Worm (Caenorhabditis elegans) whole organism, L1 larva: ENCODE results near the gene C06B8.3.

Source experiments
- C04F5.9 ChIP-seq: sonication (generic microtip); optimal IDR thresholded peaks from 2 replicates; lab custom pipeline; 2016; ENCODE audit warnings: missing genetic modification characterization, missing compliant biosample characterization
- C34B4.2 ChIP-seq: sonication (generic microtip); optimal IDR thresholded peaks from 2 replicates; lab custom pipeline; 2017; ENCODE audit warnings: mild to moderate bottlenecking, missing genetic modification characterization, missing compliant biosample characterization
- F16B12.6 ChIP-seq: fragments of 150-350 bp; optimal IDR thresholded peaks from 2 replicates; lab custom pipeline; 2014; ENCODE audit warnings: missing biosample characterization, missing genetic modification characterization
- aha-1 ChIP-seq: fragments of 150-350 bp; optimal IDR thresholded peaks from 2 replicates; lab custom pipeline; 2014; ENCODE audit warnings: missing biosample characterization, missing genetic modification characterization
- ama-1 ChIP-seq: fragments of 150-350 bp; optimal IDR thresholded peaks from 2 replicates; lab custom pipeline; 2014
- ceh-82 ChIP-seq, 3 experiments: fragments of 150-350 bp in 1 of 3; sonication (generic microtip) in 2 of 3; optimal IDR thresholded peaks; 2 replicates each; lab custom pipeline; 2014 to 2017; ENCODE audit warnings: missing biosample characterization in 3 of 3, missing genetic modification characterization in 3 of 3
- ceh-90 ChIP-seq: sonication (generic microtip); optimal IDR thresholded peaks from 2 replicates; lab custom pipeline; 2016; ENCODE audit warnings: missing genetic modification characterization, missing compliant biosample characterization
- ces-1 ChIP-seq: fragments of 150-350 bp; optimal IDR thresholded peaks from 2 replicates; lab custom pipeline; 2014; ENCODE audit warnings: missing biosample characterization, missing genetic modification reagents, missing genetic modification characterization
- efl-3 ChIP-seq: fragments of 200-800 bp; sonication (Bioruptor generic); optimal IDR thresholded peaks from 2 replicates; lab custom pipeline; 2018; ENCODE audit warnings: mild to moderate bottlenecking, missing genetic modification characterization, missing compliant biosample characterization
- egl-13 ChIP-seq: sonication (generic microtip); optimal IDR thresholded peaks from 2 replicates; lab custom pipeline; 2016; ENCODE audit warnings: missing genotype, missing genetic modification reagents, missing genetic modification characterization, missing compliant biosample characterization
- ets-5 ChIP-seq: fragments of 200-800 bp; sonication (Bioruptor generic); IDR thresholded peaks from 2 replicates; pipeline ENCODE4 v1.3.6; 2022; ENCODE audit warnings: missing genetic modification characterization, missing compliant biosample characterization
- hlh-17 ChIP-seq: fragments of 200-800 bp; sonication (Bioruptor generic); optimal IDR thresholded peaks from 2 replicates; lab custom pipeline; 2018; ENCODE audit warnings: missing genetic modification characterization, mild to moderate bottlenecking, missing compliant biosample characterization, moderate library complexity, borderline replicate concordance
- hlh-4 ChIP-seq: sonication (generic microtip); optimal IDR thresholded peaks from 2 replicates; lab custom pipeline; 2016; ENCODE audit warnings: mild to moderate bottlenecking, missing genetic modification characterization, missing compliant biosample characterization
- lin-14 ChIP-seq: fragments of 200-800 bp; sonication (Bioruptor generic); optimal IDR thresholded peaks from 2 replicates; lab custom pipeline; 2018; ENCODE audit warnings: mild to moderate bottlenecking, missing genetic modification characterization, moderate library complexity, missing compliant biosample characterization
- lin-15B ChIP-seq: fragments of 150-350 bp; sonication (generic microtip); optimal IDR thresholded peaks from 3 replicates; lab custom pipeline; 2014; ENCODE audit warnings: missing biosample characterization, missing genetic modification characterization
- lin-39 ChIP-seq: fragments of 150-350 bp; optimal IDR thresholded peaks from 2 replicates; lab custom pipeline; 2014; ENCODE audit warnings: missing biosample characterization, missing genetic modification reagents, missing genetic modification characterization
- lsy-2 ChIP-seq, 2 experiments: fragments of 150-350 bp; optimal IDR thresholded peaks; 2 replicates each; lab custom pipeline; 2014; ENCODE audit warnings: missing biosample characterization in 2 of 2, missing genetic modification characterization in 2 of 2
- mdl-1 ChIP-seq, 2 experiments: fragments of 150-350 bp; optimal IDR thresholded peaks; 2 replicates each; lab custom pipeline; 2014 to 2017; ENCODE audit warnings: missing biosample characterization in 2 of 2, missing genetic modification characterization in 2 of 2, inconsistent platforms in 1 of 2
- mep-1 ChIP-seq: fragments of 150-350 bp; optimal IDR thresholded peaks from 2 replicates; lab custom pipeline; 2014; ENCODE audit warnings: missing biosample characterization, missing genetic modification characterization
- nhr-11 ChIP-seq: fragments of 150-350 bp; optimal IDR thresholded peaks from 2 replicates; lab custom pipeline; 2014; ENCODE audit warnings: missing biosample characterization, missing genetic modification characterization
- nhr-12 ChIP-seq: sonication (generic microtip); optimal IDR thresholded peaks from 2 replicates; lab custom pipeline; 2017; ENCODE audit warnings: missing biosample characterization, missing genetic modification characterization
- nhr-19 ChIP-seq: fragments of 200-800 bp; sonication (Bioruptor generic); conservative IDR thresholded peaks from 2 replicates; pipeline ENCODE4 v1.3.6; 2022; ENCODE audit warnings: missing genetic modification characterization, missing compliant biosample characterization
- nhr-20 ChIP-seq: sonication (generic microtip); optimal IDR thresholded peaks from 2 replicates; lab custom pipeline; 2016; ENCODE audit warnings: mild to moderate bottlenecking, missing genetic modification characterization, missing compliant biosample characterization
- nhr-28 ChIP-seq: fragments of 150-350 bp; optimal IDR thresholded peaks from 2 replicates; lab custom pipeline; 2014; ENCODE audit warnings: missing biosample characterization, missing genetic modification characterization
- nhr-84 ChIP-seq: sonication (generic microtip); optimal IDR thresholded peaks from 2 replicates; lab custom pipeline; 2017; ENCODE audit warnings: missing biosample characterization, missing genetic modification characterization
- nhr-85 ChIP-seq: sonication (generic microtip); peaks from one replicate; lab custom pipeline; 2016; ENCODE audit warnings: missing genetic modification characterization, inconsistent platforms, missing compliant biosample characterization
- nhr-90 ChIP-seq: sonication (generic microtip); optimal IDR thresholded peaks from 2 replicates; lab custom pipeline; 2016; ENCODE audit warnings: mild to moderate bottlenecking, missing genetic modification characterization, missing compliant biosample characterization; ENCODE audit not compliant: poor library complexity
- pax-3 ChIP-seq: fragments of 200-800 bp; sonication (Bioruptor generic); optimal IDR thresholded peaks from 2 replicates; lab custom pipeline; 2018; ENCODE audit warnings: mild to moderate bottlenecking, missing genetic modification characterization, moderate library complexity, missing compliant biosample characterization
- rnt-1 ChIP-seq: sonication (generic microtip); optimal IDR thresholded peaks from 2 replicates; lab custom pipeline; 2016; ENCODE audit warnings: mild to moderate bottlenecking, missing genetic modification characterization, moderate library complexity, missing compliant biosample characterization
- snpc-4 ChIP-seq: fragments of 150-350 bp; optimal IDR thresholded peaks from 2 replicates; lab custom pipeline; 2014; ENCODE audit warnings: missing biosample characterization, missing genetic modification characterization
- snu-23 ChIP-seq: sonication (generic microtip); optimal IDR thresholded peaks from 2 replicates; lab custom pipeline; 2016; ENCODE audit warnings: missing genetic modification characterization, missing compliant biosample characterization
- unc-130 ChIP-seq: fragments of 150-350 bp; optimal IDR thresholded peaks from 2 replicates; lab custom pipeline; 2017; ENCODE audit warnings: missing biosample characterization, missing genetic modification characterization, inconsistent platforms
- unc-30 ChIP-seq: sonication (generic microtip); optimal IDR thresholded peaks from 2 replicates; lab custom pipeline; 2017; ENCODE audit warnings: missing biosample characterization, missing genetic modification characterization
- unc-86 ChIP-seq: sonication (generic microtip); optimal IDR thresholded peaks from 2 replicates; lab custom pipeline; 2016; ENCODE audit warnings: missing genetic modification characterization, missing compliant biosample characterization
- vab-15 ChIP-seq: sonication (generic microtip); optimal IDR thresholded peaks from 2 replicates; lab custom pipeline; 2017; ENCODE audit warnings: missing genotype, mild to moderate bottlenecking, missing genetic modification characterization, missing compliant biosample characterization
- xbp-1 ChIP-seq: sonication (generic microtip); optimal IDR thresholded peaks from 2 replicates; lab custom pipeline; 2016; ENCODE audit warnings: missing genetic modification characterization, missing compliant biosample characterization
- zag-1 ChIP-seq: fragments of 150-350 bp; optimal IDR thresholded peaks from 2 replicates; lab custom pipeline; 2014; ENCODE audit warnings: missing biosample characterization, missing genetic modification characterization

C06B8.3 gene

ce11 chrV:15465032-15465727 lies 19.3 kb downstream of the C06B8.3 start, which contains the start of gene pqn-71 (continued):
- TF ChIP-seq C34B4.2 (tag; lab: Kevin White, UChicago) (no peak), ceh-90 (tag; lab: Kevin White, UChicago) (peak; percentile 25), zag-1 (tag; lab: Kevin White, UChicago) (no peak), snu-23 (peak; percentile 90), hlh-4 (tag; lab: Kevin White, UChicago) (no peak), egl-13 (peak; percentile 72), unc-130 (no peak)

ce11 chrV:15464402-15464801 lies 20.0 kb downstream of the C06B8.3 start, which contains the start of gene rocf-1:
Gene rocf-1, minus strand, starts transcription at chrV:15464502.
- TF ChIP-seq lsy-2 (tag; optimal IDR thresholded peaks at IDR 0.05; lab: Kevin White, UChicago) (no peak), nhr-19 (GFP tag; lab: Robert Waterston, UW) (no peak), F16B12.6 (tag; lab: Kevin White, UChicago) (no peak), pax-3 (no peak), lin-15B (tag; lab: Kevin White, UChicago) (no peak), zag-1 (tag; lab: Kevin White, UChicago) (no peak), ceh-82 (tag; optimal IDR thresholded peaks at IDR 0.05; lab: Kevin White, UChicago) (no peak), mdl-1 (tag; optimal IDR thresholded peaks at IDR 0.05; lab: Kevin White, UChicago) (no peak), lin-14 (GFP tag; lab: Kevin White, UChicago) (no peak), snpc-4 (tag; lab: Kevin White, UChicago) (no peak), vab-15 (tag; lab: Kevin White, UChicago) (no peak), nhr-28 (tag; lab: Kevin White, UChicago) (no peak), rnt-1 (tag; lab: Kevin White, UChicago) (no peak)
- TF ChIP-seq, all 84 proteins: peak for 0

- no peak for TF ChIP-seq nhr-84 (tag; lab: Kevin White, UChicago)
- TF ChIP-seq xbp-1 (tag; lab: Kevin White, UChicago), result no peak
- no peak for TF ChIP-seq nhr-85 (tag; lab: Kevin White, UChicago)
- no peak for TF ChIP-seq C04F5.9 (tag; lab: Kevin White, UChicago)
- TF ChIP-seq nhr-12, result no peak
- no peak for TF ChIP-seq efl-3 (GFP tag; lab: Kevin White, UChicago)
- no peak for TF ChIP-seq ces-1 (GFP tag; lab: Kevin White, UChicago)
Measured at ce11 chrV:15459088-15459487, 25.3 kb downstream of the C06B8.3 start, which contains the start of gene str-71. Gene str-71, minus strand, starts transcription at chrV:15459188.

- no peak for TF ChIP-seq ets-5 (GFP tag; lab: Robert Waterston, UW)
- TF ChIP-seq nhr-20 (tag; lab: Kevin White, UChicago), result no peak
- peak; percentile 22 for TF ChIP-seq nhr-85 (tag; lab: Kevin White, UChicago)
- no peak for TF ChIP-seq unc-86 (tag; lab: Kevin White, UChicago)
- no peak for TF ChIP-seq lin-39 (tag; lab: Kevin White, UChicago)
- TF ChIP-seq nhr-28 (tag; lab: Kevin White, UChicago), result no peak
- TF ChIP-seq mep-1, result no peak
Measured at ce11 chrV:15454322-15454721, 30.1 kb downstream of the C06B8.3 start.

ce11 chrV:15451421-15451820 lies 33.0 kb downstream of the C06B8.3 start, which contains the start of gene srw-33:
Gene srw-33, minus strand, starts transcription at chrV:15451521.
- no peak for TF ChIP-seq lin-14 (GFP tag; lab: Kevin White, UChicago)
- TF ChIP-seq hlh-17 (GFP tag; lab: Kevin White, UChicago), result no peak
- no peak for TF ChIP-seq ama-1 (lab: Kevin White, UChicago)
- no peak for TF ChIP-seq F16B12.6 (tag; lab: Kevin White, UChicago)
- TF ChIP-seq mep-1, result no peak
- no peak for TF ChIP-seq aha-1
- TF ChIP-seq mdl-1 (tag; optimal IDR thresholded peaks at IDR 0.05; lab: Kevin White, UChicago), result no peak
- no peak for TF ChIP-seq nhr-11 (tag; lab: Kevin White, UChicago)
- no peak for TF ChIP-seq snpc-4 (tag; lab: Kevin White, UChicago)
- no peak for TF ChIP-seq ces-1 (GFP tag; lab: Kevin White, UChicago)
- no peak for TF ChIP-seq nhr-28 (tag; lab: Kevin White, UChicago)
- no peak for TF ChIP-seq hlh-4 (tag; lab: Kevin White, UChicago)
- TF ChIP-seq nhr-90 (tag; lab: Kevin White, UChicago), result no peak
- no peak for TF ChIP-seq snu-23
- TF ChIP-seq unc-30, result no peak
